Worm (Caenorhabditis elegans): Measurements from ENCODE around the gene Y70C5A.3.
"Not testable (repeated sequence)": the region's sequence is repeated elsewhere in the genome, so short reads cannot be mapped to it uniquely, and the experiment has no call there.

The Y70C5A.3 gene

DNA sequence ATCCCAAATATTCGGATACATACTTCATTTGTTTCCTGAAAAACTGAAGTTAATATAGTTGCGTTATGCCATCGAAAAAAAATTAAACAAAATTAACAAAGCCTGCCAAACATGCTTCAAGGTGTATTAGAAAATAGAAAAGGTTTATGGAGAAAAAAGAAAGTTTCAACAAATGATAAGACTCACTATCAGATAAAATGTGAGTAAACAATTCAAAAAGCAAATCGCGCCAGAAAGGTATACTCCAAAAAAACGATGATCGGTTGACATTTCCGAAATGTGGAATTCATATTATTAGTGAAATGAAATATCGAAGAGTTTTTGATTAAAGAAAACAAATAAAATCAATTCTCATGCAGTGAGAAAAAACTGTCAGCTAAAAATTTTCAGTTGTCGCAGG lies at the start of gene Y70C5A.3:
TSS of gene Y70C5A.3 (minus strand) at position 50 of the 400 bp plus-strand sequence.
- no peak for TF ChIP-seq pha-4 (tag; optimal IDR thresholded peaks at IDR 0.05)
- TF ChIP-seq tbx-8 (GFP tag; optimal IDR thresholded peaks at IDR 0.05) = no peak
- no peak for TF ChIP-seq elt-3 (tag; optimal IDR thresholded peaks at IDR 0.05)
- TF ChIP-seq blmp-1 (tag; optimal IDR thresholded peaks at IDR 0.05) = no peak
- no peak for TF ChIP-seq ztf-11 (tag; optimal IDR thresholded peaks at IDR 0.05)
- no peak for TF ChIP-seq ces-1 (GFP tag; optimal IDR thresholded peaks at IDR 0.05)
- TF ChIP-seq nhr-76 (tag; optimal IDR thresholded peaks at IDR 0.05) = no peak
- no peak for TF ChIP-seq bed-3 (GFP tag; optimal IDR thresholded peaks at IDR 0.05)
- TF ChIP-seq ceh-39 (tag; optimal IDR thresholded peaks at IDR 0.05) = no peak
- TF ChIP-seq flh-1 (GFP tag; optimal IDR thresholded peaks at IDR 0.05) = no peak
- TF ChIP-seq nhr-12 (tag; optimal IDR thresholded peaks at IDR 0.05) = no peak
- TF ChIP-seq drap-1 (GFP tag; optimal IDR thresholded peaks at IDR 0.05) = no peak
- no peak for TF ChIP-seq ham-2 (GFP tag; optimal IDR thresholded peaks at IDR 0.05)
- TF ChIP-seq mab-5 (tag; optimal IDR thresholded peaks at IDR 0.05) = no peak
- no peak for TF ChIP-seq cnd-1 (tag; optimal IDR thresholded peaks at IDR 0.05)
- TF ChIP-seq unc-120 (tag; optimal IDR thresholded peaks at IDR 0.05; ENCODE audit: poor library complexity, severe bottlenecking) = no peak
- TF ChIP-seq hlh-1 (tag; optimal IDR thresholded peaks at IDR 0.05) = no peak
- no peak for TF ChIP-seq unc-62 (GFP tag; optimal IDR thresholded peaks at IDR 0.05)
- TF ChIP-seq ceh-43 (GFP tag; optimal IDR thresholded peaks at IDR 0.05) = no peak

DNA sequence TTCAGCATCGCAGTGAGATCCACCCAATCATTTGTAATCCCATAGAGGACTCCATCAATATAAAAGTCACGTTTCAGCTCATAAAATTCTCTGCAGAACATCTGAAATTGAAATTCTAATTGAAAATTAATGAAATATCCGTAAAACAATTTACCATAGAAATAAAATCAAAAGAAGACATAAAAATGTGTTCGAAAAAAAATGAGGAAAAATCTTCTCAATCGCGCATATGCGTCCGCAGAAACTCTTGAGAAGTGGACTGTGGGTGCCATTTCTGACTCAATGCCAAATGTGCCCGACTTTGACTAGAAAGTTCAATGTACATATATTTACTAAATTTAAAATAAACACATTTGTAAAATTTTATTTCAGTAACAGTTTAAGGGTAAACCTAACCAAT lies 47.8 kb upstream of the Y70C5A.3 start, which contains the start of gene F14F8.9:
TSS of gene F14F8.9 (minus strand) at position 101 of the 400 bp plus-strand sequence.
- no peak for TF ChIP-seq tbx-8 (GFP tag; optimal IDR thresholded peaks at IDR 0.05)
- no peak for TF ChIP-seq nhr-237 (tag; optimal IDR thresholded peaks at IDR 0.05)
- TF ChIP-seq nhr-2 (tag; optimal IDR thresholded peaks at IDR 0.05) = no peak
- TF ChIP-seq cnd-1 (tag; optimal IDR thresholded peaks at IDR 0.05) = no peak
- TF ChIP-seq unc-120 (tag; optimal IDR thresholded peaks at IDR 0.05; ENCODE audit: poor library complexity, severe bottlenecking) = no peak
- no peak for TF ChIP-seq ceh-83 (GFP tag; optimal IDR thresholded peaks at IDR 0.05)
- TF ChIP-seq mab-5 (tag; optimal IDR thresholded peaks at IDR 0.05) = no peak

DNA sequence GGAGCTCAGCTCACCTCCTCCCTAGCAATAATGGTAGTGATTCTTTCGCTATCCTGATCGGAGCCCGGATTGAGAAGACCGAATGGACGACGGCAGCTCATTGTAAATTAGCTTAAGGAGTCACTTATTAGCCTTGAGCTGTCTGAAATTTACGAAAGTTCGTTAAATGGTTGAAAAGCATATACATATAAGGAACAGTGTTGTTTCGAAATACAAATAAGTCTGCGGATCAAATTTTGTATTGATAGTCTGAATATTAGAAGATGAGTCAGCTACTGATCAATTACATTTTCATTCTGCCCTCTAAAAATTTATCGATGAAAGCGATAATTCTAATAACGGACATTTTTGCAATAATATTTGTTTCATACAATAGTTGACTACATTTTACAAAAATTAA lies 45.9 kb upstream of the Y70C5A.3 start, which contains the start of gene F14F8.14:
TSS of gene F14F8.14 (minus strand) at position 101 of the 400 bp plus-strand sequence.
- TF ChIP-seq sem-2 (GFP tag; optimal IDR thresholded peaks at IDR 0.05) (no peak), pha-4 (tag; optimal IDR thresholded peaks at IDR 0.05) (no peak), lsy-2 (tag; optimal IDR thresholded peaks at IDR 0.05) (no peak)

DNA sequence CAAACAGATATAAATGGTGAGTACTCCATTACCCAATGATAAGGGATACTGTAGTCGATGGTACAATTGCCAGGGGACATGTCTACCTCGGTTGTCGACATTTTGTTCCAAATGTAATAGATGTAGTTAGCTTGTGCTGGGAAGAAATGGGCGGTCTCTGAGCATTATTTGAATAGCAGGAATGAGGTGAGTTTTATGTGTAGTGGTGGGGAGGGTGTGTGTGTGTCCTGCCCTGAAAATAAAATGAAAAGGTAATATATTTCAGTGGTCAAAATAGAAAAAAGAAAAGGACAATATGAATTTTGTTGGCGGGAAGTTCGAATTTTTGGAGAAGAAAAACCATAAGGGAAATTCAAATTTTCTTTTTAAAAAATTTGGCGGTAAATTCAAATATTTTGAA lies 40.1 kb upstream of the Y70C5A.3 start, which contains the start of gene Y70C5B.2:
TSS of gene Y70C5B.2 (minus strand) at position 101 of the 400 bp plus-strand sequence.
- TF ChIP-seq nhr-76 (tag; optimal IDR thresholded peaks at IDR 0.05); sptf-1 (tag; optimal IDR thresholded peaks at IDR 0.05); ces-1 (GFP tag; optimal IDR thresholded peaks at IDR 0.05): not testable (repeated sequence)

DNA sequence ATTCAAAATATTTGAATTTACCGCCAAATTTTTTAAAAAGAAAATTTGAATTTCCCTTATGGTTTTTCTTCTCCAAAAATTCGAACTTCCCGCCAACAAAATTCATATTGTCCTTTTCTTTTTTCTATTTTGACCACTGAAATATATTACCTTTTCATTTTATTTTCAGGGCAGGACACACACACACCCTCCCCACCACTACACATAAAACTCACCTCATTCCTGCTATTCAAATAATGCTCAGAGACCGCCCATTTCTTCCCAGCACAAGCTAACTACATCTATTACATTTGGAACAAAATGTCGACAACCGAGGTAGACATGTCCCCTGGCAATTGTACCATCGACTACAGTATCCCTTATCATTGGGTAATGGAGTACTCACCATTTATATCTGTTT lies 33.5 kb upstream of the Y70C5A.3 start, which contains the start of gene W06G6.15:
TSS of gene W06G6.15 (plus strand) at position 301 of the 400 bp plus-strand sequence.
- not testable (repeated sequence) for TF ChIP-seq lin-32 (GFP tag; optimal IDR thresholded peaks at IDR 0.05); mab-5 (tag; optimal IDR thresholded peaks at IDR 0.05); nhr-12 (tag; optimal IDR thresholded peaks at IDR 0.05)

DNA sequence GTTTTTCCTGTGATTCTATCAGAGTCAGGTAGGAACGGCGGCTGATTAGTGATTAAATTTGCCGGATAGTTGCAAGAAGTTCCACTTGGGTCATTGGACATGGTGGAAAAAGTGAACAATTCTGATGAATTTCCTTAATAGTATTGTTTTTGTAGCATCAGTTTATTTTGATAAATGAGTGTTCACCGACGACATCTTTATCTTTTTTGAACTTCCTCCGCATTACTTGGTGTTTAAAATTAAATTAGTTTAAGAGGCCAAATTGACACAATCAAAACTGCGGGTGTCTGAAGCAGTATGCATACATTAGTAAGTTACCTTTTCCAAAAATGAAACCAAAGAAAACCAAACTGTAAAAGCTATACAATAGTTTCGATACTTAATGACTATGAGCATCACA lies 28.5 kb upstream of the Y70C5A.3 start, which contains the start of gene W06G6.11:
TSS of gene W06G6.11 (minus strand) at position 101 of the 400 bp plus-strand sequence.
- TF ChIP-seq mls-2, unc-39, hlh-1 (tag; optimal IDR thresholded peaks at IDR 0.05): not testable (repeated sequence)
